Worm (Caenorhabditis elegans) whole organism, L3 larva: ENCODE measurements around the gene F40C5.2.
"Not testable (repeated sequence)": the region's sequence is repeated elsewhere in the genome, so short reads cannot be mapped to it uniquely, and the experiment has no call there.

Source experiments
- ceh-9 ChIP-seq: sonication (generic microtip); optimal IDR thresholded peaks from 2 replicates; lab custom pipeline; 2018; ENCODE audit warnings: missing biosample characterization, missing genetic modification characterization
- elt-3 ChIP-seq, 3 experiments: fragments of 150-350 bp in 1 of 3; sonication (generic microtip) in 2 of 3; optimal IDR thresholded peaks; 2 replicates in 2 of 3; 4 replicates in 1 of 3; lab custom pipeline; 2014 to 2017; ENCODE audit warnings: missing biosample characterization in 3 of 3, missing genetic modification characterization in 3 of 3
- lsy-12 ChIP-seq: sonication (generic microtip); optimal IDR thresholded peaks from 2 replicates; lab custom pipeline; 2016; ENCODE audit warnings: mild to moderate bottlenecking, missing genetic modification characterization, missing compliant biosample characterization
- nhr-12 ChIP-seq: fragments of 150-350 bp; optimal IDR thresholded peaks from 2 replicates; lab custom pipeline; 2014; ENCODE audit warnings: missing biosample characterization, missing genetic modification characterization
- nhr-28 ChIP-seq: fragments of 150-350 bp; optimal IDR thresholded peaks from 2 replicates; lab custom pipeline; 2014; ENCODE audit warnings: missing biosample characterization, missing genetic modification characterization
- nhr-43 ChIP-seq: sonication (generic microtip); optimal IDR thresholded peaks from 2 replicates; lab custom pipeline; 2016; ENCODE audit warnings: mild to moderate bottlenecking, missing genetic modification characterization, missing compliant biosample characterization; ENCODE audit not compliant: poor library complexity, severe bottlenecking
- pha-4 ChIP-seq: fragments of 150-350 bp; optimal IDR thresholded peaks from 2 replicates; lab custom pipeline; 2014; ENCODE audit warnings: missing biosample characterization, missing genetic modification reagents, missing genetic modification characterization
- pqm-1 ChIP-seq: fragments of 150-350 bp; optimal IDR thresholded peaks from 2 replicates; lab custom pipeline; 2017; ENCODE audit warnings: missing biosample characterization, missing genetic modification characterization, inconsistent platforms
- snpc-4 ChIP-seq: fragments of 150-350 bp; optimal IDR thresholded peaks from 2 replicates; lab custom pipeline; 2014; ENCODE audit warnings: missing biosample characterization, missing genetic modification characterization
- zag-1 ChIP-seq: fragments of 150-350 bp; optimal IDR thresholded peaks from 2 replicates; lab custom pipeline; 2014; ENCODE audit warnings: missing biosample characterization, missing genetic modification characterization

DNA sequence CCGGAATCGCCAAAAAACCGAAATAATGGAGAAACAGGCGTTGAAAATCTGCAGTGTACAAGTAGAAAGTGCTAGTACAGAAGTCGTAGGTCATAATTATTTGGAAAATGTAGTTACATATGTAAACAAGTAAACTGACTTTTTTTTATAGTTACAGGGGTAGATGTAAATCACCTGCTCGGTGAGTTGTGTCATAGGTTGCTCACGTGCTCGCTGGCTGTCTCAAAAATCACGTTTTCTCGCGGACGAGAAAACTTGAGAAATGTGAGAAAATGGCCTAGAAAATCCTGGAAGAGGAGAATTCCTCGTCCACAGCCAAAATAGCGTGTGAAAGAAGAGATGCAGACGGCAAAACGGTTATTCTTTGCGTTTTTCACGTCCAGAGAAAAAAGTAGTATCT, 26.3 kb downstream of the F40C5.2 start, which contains the start of gene srh-212:
- not testable (repeated sequence) for TF ChIP-seq elt-3 (tag; optimal IDR thresholded peaks at IDR 0.05; lab: Kevin White, UChicago); ceh-9 (tag; lab: Kevin White, UChicago); pqm-1 (tag; lab: Kevin White, UChicago); snpc-4 (tag; lab: Kevin White, UChicago); pha-4 (tag; lab: Kevin White, UChicago); lsy-12 (tag; lab: Kevin White, UChicago); zag-1; nhr-28 (tag; lab: Kevin White, UChicago); nhr-43 (tag; lab: Kevin White, UChicago); nhr-12 (tag; lab: Kevin White, UChicago)
